Worm (Caenorhabditis elegans) whole organism, young adult: ENCODE data around the gene ndub-8.

ENCODE experiments used
- B0261.1 ChIP-seq: sonication (generic microtip); optimal IDR thresholded peaks from 2 replicates; lab custom pipeline; 2016; ENCODE audit warnings: mild to moderate bottlenecking, missing genetic modification characterization, moderate library complexity, missing compliant biosample characterization
- C17E4.6 ChIP-seq: fragments of 200-800 bp; sonication (Bioruptor generic); IDR thresholded peaks from 2 replicates; pipeline ENCODE4 v1.3.6; 2022; ENCODE audit warnings: missing genetic modification reagents, missing genetic modification characterization, missing compliant biosample characterization
- D2030.7 ChIP-seq: fragments of 200-800 bp; sonication (Bioruptor generic); IDR thresholded peaks from 2 replicates; pipeline ENCODE4 v1.3.6; 2022; ENCODE audit warnings: missing genetic modification reagents, missing genetic modification characterization, missing compliant biosample characterization
- F39B2.1 ChIP-seq: fragments of 200-800 bp; sonication (Bioruptor generic); IDR thresholded peaks from 2 replicates; pipeline ENCODE4 v1.3.6; 2022; ENCODE audit warnings: missing genetic modification reagents, missing genetic modification characterization, missing compliant biosample characterization
- F49E8.2 ChIP-seq: sonication (generic microtip); optimal IDR thresholded peaks from 3 replicates; lab custom pipeline; 2017; ENCODE audit warnings: missing genetic modification characterization, mild to moderate bottlenecking, missing compliant biosample characterization, antibody characterized with exemption, moderate library complexity; ENCODE audit not compliant: insufficient read depth
- F57A8.1 ChIP-seq: fragments of 200-800 bp; sonication (Bioruptor generic); optimal IDR thresholded peaks from 2 replicates; lab custom pipeline; 2018; ENCODE audit warnings: mild to moderate bottlenecking, missing genetic modification characterization, moderate library complexity, missing compliant biosample characterization
- F57C9.4 ChIP-seq: sonication (generic microtip); optimal IDR thresholded peaks from 2 replicates; lab custom pipeline; 2017; ENCODE audit warnings: mild to moderate bottlenecking, missing genetic modification characterization, missing compliant biosample characterization
- T07F8.4 ChIP-seq: sonication (generic microtip); optimal IDR thresholded peaks from 2 replicates; lab custom pipeline; 2016; ENCODE audit warnings: mild to moderate bottlenecking, missing genetic modification characterization, moderate library complexity, missing compliant biosample characterization
- Y67H2A.10 ChIP-seq: fragments of 200-800 bp; sonication (Bioruptor generic); conservative IDR thresholded peaks from 2 replicates; pipeline ENCODE4 v1.3.6; 2022; ENCODE audit warnings: missing genetic modification reagents, missing genetic modification characterization, missing compliant biosample characterization
- Y95B8A.8 ChIP-seq: fragments of 200-800 bp; sonication (Bioruptor generic); IDR thresholded peaks from 2 replicates; pipeline ENCODE4 v1.3.6; 2022; ENCODE audit warnings: missing genetic modification reagents, missing genetic modification characterization, missing compliant biosample characterization
- aptf-3 ChIP-seq: fragments of 200-800 bp; sonication (Bioruptor generic); IDR thresholded peaks from 2 replicates; pipeline ENCODE4 v1.3.6; 2022; ENCODE audit warnings: missing genetic modification characterization, missing compliant biosample characterization
- atf-7 ChIP-seq: sonication (generic microtip); optimal IDR thresholded peaks from 2 replicates; lab custom pipeline; 2017; ENCODE audit warnings: mild to moderate bottlenecking, missing genetic modification characterization, missing compliant biosample characterization
- attf-3 ChIP-seq: fragments of 200-800 bp; sonication (Bioruptor generic); conservative IDR thresholded peaks from 2 replicates; pipeline ENCODE4 v1.3.6; 2022; ENCODE audit warnings: missing genetic modification reagents, missing genetic modification characterization, missing compliant biosample characterization
- attf-5 ChIP-seq: fragments of 200-800 bp; sonication (Bioruptor generic); optimal IDR thresholded peaks from 2 replicates; lab custom pipeline; 2018; ENCODE audit warnings: mild to moderate bottlenecking, missing genetic modification characterization, missing compliant biosample characterization
- attf-6 ChIP-seq: fragments of 200-800 bp; sonication (Bioruptor generic); IDR thresholded peaks from 2 replicates; pipeline ENCODE4 v1.3.6; 2022; ENCODE audit warnings: missing genetic modification reagents, missing genetic modification characterization, missing compliant biosample characterization
- bed-1 ChIP-seq: fragments of 200-800 bp; sonication (Bioruptor generic); IDR thresholded peaks from 2 replicates; pipeline ENCODE4 v1.3.6; 2022; ENCODE audit warnings: missing genetic modification reagents, missing genetic modification characterization, missing compliant biosample characterization
- ceh-100 ChIP-seq: fragments of 200-800 bp; sonication (Bioruptor generic); IDR thresholded peaks from 2 replicates; pipeline ENCODE4 v1.3.6; 2022; ENCODE audit warnings: missing genetic modification reagents, missing genetic modification characterization, missing compliant biosample characterization
- ceh-40 ChIP-seq: fragments of 200-800 bp; sonication (Bioruptor generic); IDR thresholded peaks from 2 replicates; pipeline ENCODE4 v1.3.6; 2022; ENCODE audit warnings: missing genetic modification characterization, missing compliant biosample characterization
- chd-7 ChIP-seq: sonication (generic microtip); optimal IDR thresholded peaks from 2 replicates; lab custom pipeline; 2016; ENCODE audit warnings: mild to moderate bottlenecking, missing genetic modification characterization, moderate library complexity, missing compliant biosample characterization
- die-1 ChIP-seq: sonication (generic microtip); optimal IDR thresholded peaks from 2 replicates; lab custom pipeline; 2016; ENCODE audit warnings: missing genotype, mild to moderate bottlenecking, missing genetic modification characterization, missing compliant biosample characterization
- egl-44 ChIP-seq: fragments of 200-800 bp; sonication (Bioruptor generic); IDR thresholded peaks from 2 replicates; pipeline ENCODE4 v1.3.6; 2022; ENCODE audit warnings: missing genetic modification reagents, missing genetic modification characterization, missing compliant biosample characterization
- egrh-3 ChIP-seq: fragments of 200-800 bp; sonication (Bioruptor generic); IDR thresholded peaks from 2 replicates; pipeline ENCODE4 v1.3.6; 2022; ENCODE audit warnings: missing genetic modification reagents, missing genetic modification characterization, missing compliant biosample characterization
- gei-17 ChIP-seq: fragments of 200-800 bp; sonication (Bioruptor generic); optimal IDR thresholded peaks from 2 replicates; lab custom pipeline; 2018; ENCODE audit warnings: mild to moderate bottlenecking, missing genetic modification characterization, missing compliant biosample characterization
- him-1 ChIP-seq: sonication (generic microtip); optimal IDR thresholded peaks from 2 replicates; lab custom pipeline; 2016; ENCODE audit warnings: missing genotype, missing genetic modification reagents, missing genetic modification characterization, missing compliant biosample characterization
- hmg-1.2 ChIP-seq: fragments of 200-800 bp; sonication (Bioruptor generic); IDR thresholded peaks from 2 replicates; pipeline ENCODE4 v1.3.6; 2022; ENCODE audit warnings: missing genetic modification reagents, missing genetic modification characterization, missing compliant biosample characterization
- hrde-1 ChIP-seq: sonication (generic microtip); optimal IDR thresholded peaks from 2 replicates; lab custom pipeline; 2016; ENCODE audit warnings: missing genetic modification characterization, mild to moderate bottlenecking, missing compliant biosample characterization, moderate library complexity, missing genotype, missing genetic modification reagents, borderline replicate concordance
- hsf-1 ChIP-seq: fragments of 200-800 bp; sonication (Bioruptor generic); IDR thresholded peaks from 2 replicates; pipeline ENCODE4 v1.3.6; 2022; ENCODE audit warnings: missing genetic modification reagents, missing genetic modification characterization, missing compliant biosample characterization
- let-526 ChIP-seq: fragments of 200-800 bp; sonication (Bioruptor generic); IDR thresholded peaks from 2 replicates; pipeline ENCODE4 v1.3.6; 2022; ENCODE audit warnings: missing genetic modification reagents, missing genetic modification characterization, missing compliant biosample characterization
- lir-1 ChIP-seq: fragments of 200-800 bp; sonication (Bioruptor generic); conservative IDR thresholded peaks from 2 replicates; pipeline ENCODE4 v1.3.6; 2022; ENCODE audit warnings: missing genetic modification reagents, missing genetic modification characterization, missing compliant biosample characterization
- lsy-27 ChIP-seq: sonication (generic microtip); optimal IDR thresholded peaks from 2 replicates; lab custom pipeline; 2017; ENCODE audit warnings: missing genetic modification characterization, mild to moderate bottlenecking, missing compliant biosample characterization, antibody characterized with exemption, missing genotype, borderline replicate concordance; ENCODE audit not compliant: insufficient read depth
- madf-10 ChIP-seq: sonication (generic microtip); optimal IDR thresholded peaks from 2 replicates; lab custom pipeline; 2016; ENCODE audit warnings: mild to moderate bottlenecking, missing genetic modification characterization, missing compliant biosample characterization
- madf-8 ChIP-seq: fragments of 200-800 bp; sonication (Bioruptor generic); conservative IDR thresholded peaks from 2 replicates; pipeline ENCODE4 v1.3.6; 2022; ENCODE audit warnings: missing genetic modification reagents, missing genetic modification characterization, missing compliant biosample characterization
- mel-28 ChIP-seq: sonication (generic microtip); optimal IDR thresholded peaks from 2 replicates; lab custom pipeline; 2016; ENCODE audit warnings: borderline replicate concordance, mild to moderate bottlenecking, missing genetic modification characterization, missing compliant biosample characterization
- mxl-1 ChIP-seq: sonication (generic microtip); optimal IDR thresholded peaks from 2 replicates; lab custom pipeline; 2016; ENCODE audit warnings: missing genetic modification characterization, missing compliant biosample characterization
- nfyb-1 ChIP-seq: fragments of 200-800 bp; sonication (Bioruptor generic); IDR thresholded peaks from 2 replicates; pipeline ENCODE4 v1.3.6; 2022; ENCODE audit warnings: missing genetic modification reagents, missing genetic modification characterization, missing compliant biosample characterization
- rcor-1 ChIP-seq: fragments of 200-800 bp; sonication (Bioruptor generic); IDR thresholded peaks from 2 replicates; pipeline ENCODE4 v1.3.6; 2022; ENCODE audit warnings: missing genetic modification reagents, missing genetic modification characterization, missing compliant biosample characterization
- rpc-1 ChIP-seq, 2 experiments: fragments of 150-350 bp in 1 of 2; sonication (generic microtip) in 1 of 2; optimal IDR thresholded peaks; 2 replicates each; lab custom pipeline; 2014 to 2018; ENCODE audit warnings: missing biosample characterization in 1 of 2, missing genetic modification characterization in 1 of 2, missing genetic modification reagents in 1 of 2, missing genotype in 1 of 2
- snpc-1.3 ChIP-seq: sonication (generic microtip); optimal IDR thresholded peaks from 2 replicates; lab custom pipeline; 2017; ENCODE audit warnings: missing genetic modification characterization, mild to moderate bottlenecking, missing compliant biosample characterization, antibody characterized with exemption, moderate library complexity, missing genotype, missing genetic modification reagents; ENCODE audit not compliant: insufficient read depth
- tlf-1 ChIP-seq: fragments of 200-800 bp; sonication (Bioruptor generic); optimal IDR thresholded peaks from 2 replicates; lab custom pipeline; 2018; ENCODE audit warnings: mild to moderate bottlenecking, missing genetic modification characterization, missing compliant biosample characterization
- unc-62 ChIP-seq: fragments of 150-350 bp; optimal IDR thresholded peaks from 2 replicates; lab custom pipeline; 2014; ENCODE audit warnings: missing biosample characterization, missing genetic modification reagents, missing genetic modification characterization
- xnd-1 ChIP-seq: sonication (generic microtip); optimal IDR thresholded peaks from 2 replicates; lab custom pipeline; 2016; ENCODE audit warnings: missing genotype, missing genetic modification reagents, missing genetic modification characterization, missing compliant biosample characterization
- zfh-2 ChIP-seq: fragments of 200-800 bp; sonication (Bioruptor generic); conservative IDR thresholded peaks from 2 replicates; pipeline ENCODE4 v1.3.6; 2022; ENCODE audit warnings: missing genetic modification reagents, missing genetic modification characterization, missing compliant biosample characterization
- ztf-22 ChIP-seq: fragments of 200-800 bp; sonication (Bioruptor generic); optimal IDR thresholded peaks from 2 replicates; lab custom pipeline; 2018; ENCODE audit warnings: mild to moderate bottlenecking, missing genetic modification characterization, moderate library complexity, missing compliant biosample characterization
- ztf-28 ChIP-seq: fragments of 200-800 bp; sonication (Bioruptor generic); IDR thresholded peaks from 2 replicates; pipeline ENCODE4 v1.3.6; 2022; ENCODE audit warnings: missing genetic modification reagents, missing genetic modification characterization, missing compliant biosample characterization
- ztf-6 ChIP-seq: fragments of 200-800 bp; sonication (Bioruptor generic); IDR thresholded peaks from 2 replicates; pipeline ENCODE4 v1.3.6; 2022; ENCODE audit warnings: missing genetic modification reagents, missing genetic modification characterization, missing compliant biosample characterization

ndub-8 gene

ce11 chrII:13888278-13888677 lies 15.6 kb downstream of the ndub-8 start, which contains the start of gene mcd-1 (continued):
- TF ChIP-seq bed-1 (no peak), zfh-2 (GFP tag; lab: Robert Waterston, UW) (no peak), gei-17 (GFP tag; lab: Kevin White, UChicago) (no peak), him-1 (tag; lab: Kevin White, UChicago) (no peak), unc-62 (GFP tag; lab: Kevin White, UChicago) (no peak), madf-8 (GFP tag; lab: Robert Waterston, UW) (0 out of 2 replicates have a peak, but pooled peaks have one; percentile 18), tlf-1 (GFP tag; lab: Kevin White, UChicago) (no peak), ztf-22 (GFP tag; lab: Kevin White, UChicago) (no peak), attf-6 (GFP tag; lab: Robert Waterston, UW) (no peak), Y67H2A.10 (GFP tag; lab: Robert Waterston, UW) (no peak), madf-10 (tag; lab: Kevin White, UChicago) (no peak), lsy-27 (tag; lab: Kevin White, UChicago) (no peak), lir-1 (GFP tag; lab: Robert Waterston, UW) (no peak), ceh-100 (GFP tag; lab: Robert Waterston, UW) (peak; percentile 35; the same call in 1 of the 2 replicates), ceh-40 (no peak), atf-7 (tag; lab: Kevin White, UChicago) (no peak), aptf-3 (GFP tag; lab: Robert Waterston, UW) (no peak), ztf-6 (GFP tag; lab: Robert Waterston, UW) (no peak), F57C9.4 (tag; lab: Kevin White, UChicago) (no peak), let-526 (GFP tag; lab: Robert Waterston, UW) (no peak), attf-3 (no peak), C17E4.6 (no peak), hsf-1 (GFP tag; lab: Robert Waterston, UW) (no peak), egl-44 (GFP tag; lab: Robert Waterston, UW) (no peak), xnd-1 (tag; lab: Kevin White, UChicago) (peak; percentile 16), T07F8.4 (tag; lab: Kevin White, UChicago) (no peak), hmg-1.2 (GFP tag; lab: Robert Waterston, UW) (peak; percentile 31; the same call in 1 of the 2 replicates), mel-28 (tag; lab: Kevin White, UChicago) (no peak)

DNA sequence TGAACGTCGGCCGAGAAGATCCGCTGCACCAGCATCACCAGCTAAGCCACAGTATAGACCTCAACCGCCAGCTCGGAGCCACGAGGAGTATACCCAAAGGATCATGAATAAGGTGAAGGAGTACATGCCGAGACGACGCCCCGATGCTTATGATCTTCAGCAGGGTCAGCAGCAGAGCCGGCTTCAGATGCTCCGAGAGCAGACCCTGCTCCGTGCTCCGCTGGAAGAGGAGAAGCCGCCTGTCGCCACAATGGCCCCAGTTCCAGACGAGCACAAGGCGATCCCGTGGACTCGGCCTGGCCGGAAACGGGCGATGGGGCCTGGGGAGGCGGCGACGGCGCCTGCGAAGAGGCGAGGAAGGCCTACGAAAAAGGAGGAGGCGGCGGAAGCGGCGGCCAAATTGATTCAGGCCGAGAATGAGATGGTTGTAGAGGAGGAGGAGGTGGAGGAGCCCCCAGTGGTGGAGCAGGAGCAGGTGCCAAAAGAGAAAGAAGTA lies 23.7 kb downstream of the ndub-8 start:
- TF ChIP-seq hrde-1 = no peak
- TF ChIP-seq nfyb-1 (GFP tag; lab: Robert Waterston, UW) = 0 out of 2 replicates have a peak, but pooled peaks have one; percentile 27
- TF ChIP-seq chd-7 (tag; lab: Kevin White, UChicago) = no peak
- TF ChIP-seq B0261.1 (tag; lab: Kevin White, UChicago) = no peak
- peak; percentile 87 for TF ChIP-seq zfh-2 (GFP tag; lab: Robert Waterston, UW)
- peak; percentile 96 for TF ChIP-seq egrh-3 (GFP tag; lab: Robert Waterston, UW)

ce11 chrII:13899777-13900176 lies 27.1 kb downstream of the ndub-8 start:
- TF ChIP-seq attf-5 (GFP tag; lab: Kevin White, UChicago) (no peak), snpc-1.3 (tag; lab: Kevin White, UChicago) (no peak), rpc-1 (optimal IDR thresholded peaks at IDR 0.05; lab: Kevin White, UChicago) (no peak), rpc-1 (tag; optimal IDR thresholded peaks at IDR 0.05; lab: Kevin White, UChicago) (no peak), F49E8.2 (tag; lab: Kevin White, UChicago) (no peak), T07F8.4 (tag; lab: Kevin White, UChicago) (no peak), die-1 (tag; lab: Kevin White, UChicago) (no peak), F57A8.1 (GFP tag; lab: Kevin White, UChicago) (no peak), rcor-1 (no peak), F39B2.1 (GFP tag; lab: Robert Waterston, UW) (no peak), mxl-1 (tag; lab: Kevin White, UChicago) (no peak), Y95B8A.8 (GFP tag; lab: Robert Waterston, UW) (no peak), ztf-28 (GFP tag; lab: Robert Waterston, UW) (no peak), unc-62 (GFP tag; lab: Kevin White, UChicago) (no peak), ztf-6 (GFP tag; lab: Robert Waterston, UW) (no peak), D2030.7 (no peak), madf-10 (tag; lab: Kevin White, UChicago) (no peak)
